Worm (Caenorhabditis elegans): Measurements from ENCODE around the gene nspb-8.

DNA sequence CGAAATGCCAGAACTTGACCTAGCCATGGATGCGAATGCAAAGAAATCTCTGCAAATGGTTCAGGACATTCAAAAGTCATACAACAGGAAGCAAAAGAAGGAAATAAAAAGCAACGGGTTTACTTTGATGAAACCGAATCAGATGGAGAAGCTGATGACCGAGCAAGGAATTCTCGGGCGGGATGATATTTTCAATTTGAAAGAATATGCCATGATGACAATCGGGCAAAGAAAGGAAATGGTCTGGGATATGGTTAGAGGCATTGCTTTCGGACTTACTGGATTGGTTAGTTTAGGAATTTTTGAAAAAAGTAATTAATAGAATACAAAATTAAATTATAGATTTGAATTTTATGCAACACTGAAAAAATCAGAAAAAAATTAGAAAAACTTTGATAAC lies 40.3 kb upstream of the nspb-8 start:
- TF ChIP-seq pha-4 (tag; optimal IDR thresholded peaks at IDR 0.05), result no peak
- no peak for TF ChIP-seq elt-3 (tag; optimal IDR thresholded peaks at IDR 0.05)
- no peak for TF ChIP-seq skn-1 (tag; optimal IDR thresholded peaks at IDR 0.05)
- TF ChIP-seq nhr-67 (tag; optimal IDR thresholded peaks at IDR 0.05), result no peak
- no peak for TF ChIP-seq ztf-11 (tag; optimal IDR thresholded peaks at IDR 0.05)
- no peak for TF ChIP-seq unc-62 (GFP tag; optimal IDR thresholded peaks at IDR 0.05)
- TF ChIP-seq zag-1 (tag; optimal IDR thresholded peaks at IDR 0.05), result no peak
- no peak for TF ChIP-seq R02D3.7 (tag; optimal IDR thresholded peaks at IDR 0.05)
- no peak for TF ChIP-seq nhr-43 (tag; optimal IDR thresholded peaks at IDR 0.05; ENCODE audit: poor library complexity, severe bottlenecking)
- no peak for TF ChIP-seq nhr-25 (tag; optimal IDR thresholded peaks at IDR 0.05)

Data from whole organism, L3 larva.